Fruit fly (Drosophila melanogaster) whole organism, embryonic: ENCODE data around the gene Mlc-c.
A peak's percentile ranks its signal among the peaks of the same experiment; 100 is the strongest.

Source experiments
- Abd-B ChIP-seq: fragments of 200-800 bp; sonication (Bioruptor generic); optimal IDR thresholded peaks from 2 replicates; lab custom pipeline; 2018; ENCODE audit warnings: missing biosample characterization, mild to moderate bottlenecking, missing genetic modification characterization, moderate library complexity
- Aef1 ChIP-seq: fragments of 200-800 bp; sonication (Bioruptor generic); IDR thresholded peaks from 3 replicates; pipeline ENCODE4 v1.3.6; 2022; ENCODE audit warnings: missing biosample characterization, missing genetic modification characterization
- B-H2 ChIP-seq: fragments of 200-800 bp; sonication (Bioruptor generic); optimal IDR thresholded peaks from 2 replicates; lab custom pipeline; 2018; ENCODE audit warnings: missing biosample characterization, mild to moderate bottlenecking, missing genetic modification characterization
- CG11504 ChIP-seq: fragments of 200-800 bp; sonication (Bioruptor generic); optimal IDR thresholded peaks from 3 replicates; lab custom pipeline; 2019; ENCODE audit warnings: missing biosample characterization, mild to moderate bottlenecking, missing genetic modification characterization, moderate library complexity
- CG12155 ChIP-seq: fragments of 200-800 bp; sonication (Bioruptor generic); optimal IDR thresholded peaks from 3 replicates; lab custom pipeline; 2016; ENCODE audit warnings: missing biosample characterization, missing genetic modification characterization
- CG14965 ChIP-seq: fragments of 200-800 bp; sonication (Bioruptor generic); optimal IDR thresholded peaks from 2 replicates; lab custom pipeline; 2016; ENCODE audit warnings: missing biosample characterization, missing genetic modification characterization, borderline replicate concordance
- CG15269 ChIP-seq: fragments of 200-800 bp; sonication (Bioruptor generic); optimal IDR thresholded peaks from 2 replicates; lab custom pipeline; 2018; ENCODE audit warnings: missing biosample characterization, mild to moderate bottlenecking, missing genetic modification characterization, moderate library complexity
- CG15479 ChIP-seq: fragments of 200-800 bp; sonication (Bioruptor generic); optimal IDR thresholded peaks from 3 replicates; lab custom pipeline; 2019; ENCODE audit warnings: missing biosample characterization, mild to moderate bottlenecking, missing genetic modification characterization, moderate library complexity
- CG15514 ChIP-seq: fragments of 200-800 bp; sonication (Bioruptor generic); optimal IDR thresholded peaks from 3 replicates; lab custom pipeline; 2017; ENCODE audit warnings: missing biosample characterization, missing genetic modification characterization, mild to moderate bottlenecking, moderate library complexity, missing genetic modification reagents
- CG17186 ChIP-seq: fragments of 200-800 bp; sonication (Bioruptor generic); optimal IDR thresholded peaks from 3 replicates; lab custom pipeline; 2017; ENCODE audit warnings: missing biosample characterization, missing genetic modification reagents, missing genetic modification characterization
- CG18619 ChIP-seq: fragments of 200-800 bp; sonication (Bioruptor generic); optimal IDR thresholded peaks from 3 replicates; lab custom pipeline; 2017; ENCODE audit warnings: missing biosample characterization, mild to moderate bottlenecking, missing genetic modification characterization
- CG32767 ChIP-seq: fragments of 200-800 bp; sonication (Bioruptor generic); IDR thresholded peaks from 2 replicates; pipeline ENCODE4 v1.3.6; 2022; ENCODE audit warnings: missing biosample characterization, missing genetic modification characterization
- CG34376 ChIP-seq: fragments of 200-800 bp; sonication (Bioruptor generic); optimal IDR thresholded peaks from 2 replicates; lab custom pipeline; 2018; ENCODE audit warnings: missing biosample characterization, mild to moderate bottlenecking, missing genetic modification characterization
- CG3847 ChIP-seq: fragments of 200-800 bp; sonication (Bioruptor generic); IDR thresholded peaks from 2 replicates; pipeline ENCODE4 v1.3.6; 2022; ENCODE audit warnings: missing biosample characterization, missing genetic modification characterization
- CG6689 ChIP-seq: fragments of 200-800 bp; sonication (Bioruptor generic); IDR thresholded peaks from 2 replicates; pipeline ENCODE4 v1.3.6; 2022; ENCODE audit warnings: missing biosample characterization, missing genetic modification characterization
- CG6813 ChIP-seq: fragments of 200-800 bp; sonication (Bioruptor generic); optimal IDR thresholded peaks from 2 replicates; lab custom pipeline; 2017; ENCODE audit warnings: missing biosample characterization, missing genetic modification characterization, mild to moderate bottlenecking, moderate library complexity, missing genetic modification reagents
- CG7839 ChIP-seq: fragments of 200-800 bp; sonication (Bioruptor generic); optimal IDR thresholded peaks from 3 replicates; lab custom pipeline; 2018; ENCODE audit warnings: missing biosample characterization, mild to moderate bottlenecking, missing genetic modification characterization, moderate library complexity
- Dip3 ChIP-seq: fragments of 200-800 bp; sonication (Bioruptor generic); optimal IDR thresholded peaks from 3 replicates; lab custom pipeline; 2016; ENCODE audit warnings: missing biosample characterization, missing genetic modification characterization
- E2f2 ChIP-seq: fragments of 200-800 bp; sonication (Bioruptor generic); IDR thresholded peaks from 2 replicates; pipeline ENCODE4 v1.3.6; 2022; ENCODE audit warnings: missing biosample characterization, missing genetic modification characterization
- Fer1 ChIP-seq: fragments of 200-800 bp; sonication (Bioruptor generic); optimal IDR thresholded peaks from 2 replicates; lab custom pipeline; 2017; ENCODE audit warnings: missing biosample characterization, mild to moderate bottlenecking, missing genetic modification characterization
- Fer3 ChIP-seq: fragments of 200-800 bp; sonication (Bioruptor generic); optimal IDR thresholded peaks from 2 replicates; lab custom pipeline; 2018; ENCODE audit warnings: missing biosample characterization, mild to moderate bottlenecking, missing genetic modification characterization, moderate library complexity
- HmgZ ChIP-seq: fragments of 200-800 bp; sonication (Bioruptor generic); optimal IDR thresholded peaks from 2 replicates; lab custom pipeline; 2018; ENCODE audit warnings: missing biosample characterization, mild to moderate bottlenecking, missing genetic modification characterization
- Hsf ChIP-seq: fragments of 200-800 bp; sonication (Bioruptor generic); optimal IDR thresholded peaks from 3 replicates; lab custom pipeline; 2016; ENCODE audit warnings: missing biosample characterization, missing genetic modification characterization
- Med ChIP-seq: fragments of 200-800 bp; sonication (Bioruptor generic); peaks from one replicate; lab custom pipeline; 2016; ENCODE audit warnings: missing biosample characterization, missing genetic modification characterization, mild to moderate bottlenecking, inconsistent platforms, moderate library complexity
- Mrtf ChIP-seq: fragments of 200-800 bp; sonication (Bioruptor generic); IDR thresholded peaks from 3 replicates; pipeline ENCODE4 v1.3.6; 2022; ENCODE audit warnings: missing biosample characterization, missing genetic modification characterization
- NC2β ChIP-seq: fragments of 200-800 bp; sonication (Bioruptor generic); optimal IDR thresholded peaks from 2 replicates; lab custom pipeline; 2016; ENCODE audit warnings: missing biosample characterization, missing genetic modification characterization
- Neu2 ChIP-seq: fragments of 200-800 bp; sonication (Bioruptor generic); optimal IDR thresholded peaks from 3 replicates; lab custom pipeline; 2016; ENCODE audit warnings: missing biosample characterization, missing genetic modification characterization, borderline replicate concordance
- Nf-YC ChIP-seq: fragments of 200-800 bp; optimal IDR thresholded peaks from 3 replicates; lab custom pipeline; 2019; ENCODE audit warnings: missing biosample characterization, mild to moderate bottlenecking, missing genetic modification characterization, moderate library complexity
- PHDP ChIP-seq: fragments of 200-800 bp; sonication (Bioruptor generic); optimal IDR thresholded peaks from 3 replicates; lab custom pipeline; 2018; ENCODE audit warnings: missing biosample characterization, mild to moderate bottlenecking, missing genetic modification characterization, moderate library complexity
- Poxn ChIP-seq: fragments of 200-800 bp; sonication (Bioruptor generic); IDR thresholded peaks from 2 replicates; pipeline ENCODE4 v1.3.6; 2022; ENCODE audit warnings: missing biosample characterization, missing genetic modification characterization
- Rfx ChIP-seq: fragments of 200-800 bp; sonication (Bioruptor generic); IDR thresholded peaks from 2 replicates; pipeline ENCODE4 v1.3.6; 2022; ENCODE audit warnings: missing biosample characterization, missing genetic modification characterization
- Sin3A ChIP-seq: fragments of >200 bp; optimal IDR thresholded peaks from 2 replicates; lab custom pipeline; 2018
- Ssrp ChIP-seq: fragments of 200-800 bp; sonication (Bioruptor generic); optimal IDR thresholded peaks from 2 replicates; lab custom pipeline; 2018; ENCODE audit warnings: missing biosample characterization, mild to moderate bottlenecking, missing genetic modification characterization, moderate library complexity
- ac ChIP-seq: fragments of 200-800 bp; sonication (Bioruptor generic); optimal IDR thresholded peaks from 3 replicates; lab custom pipeline; 2017; ENCODE audit warnings: missing biosample characterization, mild to moderate bottlenecking, missing genetic modification characterization
- al ChIP-seq: fragments of 200-800 bp; sonication (Bioruptor generic); IDR thresholded peaks from 2 replicates; pipeline ENCODE4 v1.3.6; 2022; ENCODE audit warnings: missing biosample characterization, missing genetic modification characterization
- cwo ChIP-seq: fragments of 200-800 bp; sonication (Bioruptor generic); optimal IDR thresholded peaks from 3 replicates; lab custom pipeline; 2017; ENCODE audit warnings: missing biosample characterization, missing genetic modification characterization, mild to moderate bottlenecking, moderate library complexity, missing genetic modification reagents
- da ChIP-seq: fragments of 200-800 bp; sonication (Bioruptor generic); optimal IDR thresholded peaks from 2 replicates; lab custom pipeline; 2016; ENCODE audit warnings: missing biosample characterization, missing genetic modification characterization
- dimm ChIP-seq: fragments of 200-800 bp; sonication (Bioruptor generic); IDR thresholded peaks from 2 replicates; pipeline ENCODE4 v1.3.6; 2022; ENCODE audit warnings: missing biosample characterization, missing genetic modification characterization
- her ChIP-seq: fragments of 200-800 bp; sonication (Bioruptor generic); optimal IDR thresholded peaks from 2 replicates; lab custom pipeline; 2016; ENCODE audit warnings: missing biosample characterization, missing genetic modification characterization
- jumu ChIP-seq: fragments of 200-800 bp; sonication (Bioruptor generic); optimal IDR thresholded peaks from 3 replicates; lab custom pipeline; 2016; ENCODE audit warnings: missing biosample characterization, missing genetic modification characterization
- kah ChIP-seq: fragments of 200-800 bp; sonication (Bioruptor generic); optimal IDR thresholded peaks from 2 replicates; lab custom pipeline; 2018; ENCODE audit warnings: missing biosample characterization, mild to moderate bottlenecking, missing genetic modification characterization
- lab ChIP-seq: fragments of 200-800 bp; sonication (Bioruptor generic); optimal IDR thresholded peaks from 3 replicates; lab custom pipeline; 2017; ENCODE audit warnings: missing biosample characterization, missing genetic modification characterization, mild to moderate bottlenecking, moderate library complexity, missing genetic modification reagents
- mld ChIP-seq: fragments of 200-800 bp; sonication (Bioruptor generic); IDR thresholded peaks from 3 replicates; pipeline ENCODE4 v1.3.6; 2022; ENCODE audit warnings: missing biosample characterization, missing genetic modification characterization; ENCODE audit not compliant: partially characterized antibody
- pb ChIP-seq: fragments of 200-800 bp; sonication (Bioruptor generic); optimal IDR thresholded peaks from 3 replicates; lab custom pipeline; 2016; ENCODE audit warnings: missing biosample characterization, missing genetic modification characterization
- pfk ChIP-seq: fragments of 200-800 bp; sonication (Bioruptor generic); optimal IDR thresholded peaks from 2 replicates; lab custom pipeline; 2018; ENCODE audit warnings: missing biosample characterization, mild to moderate bottlenecking, missing genetic modification characterization, moderate library complexity
- ro ChIP-seq: fragments of 200-800 bp; sonication (Bioruptor generic); IDR thresholded peaks from 2 replicates; pipeline ENCODE4 v1.3.6; 2022; ENCODE audit warnings: missing biosample characterization, missing genetic modification characterization
- row ChIP-seq: fragments of 200-800 bp; sonication (Bioruptor generic); IDR thresholded peaks from 3 replicates; pipeline ENCODE4 v1.3.6; 2022; ENCODE audit warnings: missing biosample characterization, missing genetic modification characterization
- so ChIP-seq: fragments of 200-800 bp; sonication (Bioruptor generic); IDR thresholded peaks from 3 replicates; pipeline ENCODE4 v1.3.6; 2022; ENCODE audit warnings: missing biosample characterization, missing genetic modification characterization
- stwl ChIP-seq: fragments of 200-800 bp; sonication (Bioruptor generic); optimal IDR thresholded peaks from 3 replicates; lab custom pipeline; 2018; ENCODE audit warnings: missing biosample characterization, mild to moderate bottlenecking, missing genetic modification characterization, moderate library complexity
- tap ChIP-seq: fragments of 200-800 bp; optimal IDR thresholded peaks from 3 replicates; lab custom pipeline; 2019; ENCODE audit warnings: missing biosample characterization, mild to moderate bottlenecking, missing genetic modification characterization, moderate library complexity
- tio ChIP-seq: fragments of 200-800 bp; sonication (Bioruptor generic); optimal IDR thresholded peaks from 2 replicates; lab custom pipeline; 2017; ENCODE audit warnings: missing biosample characterization, missing genetic modification characterization, inconsistent platforms

The Mlc-c gene

DNA sequence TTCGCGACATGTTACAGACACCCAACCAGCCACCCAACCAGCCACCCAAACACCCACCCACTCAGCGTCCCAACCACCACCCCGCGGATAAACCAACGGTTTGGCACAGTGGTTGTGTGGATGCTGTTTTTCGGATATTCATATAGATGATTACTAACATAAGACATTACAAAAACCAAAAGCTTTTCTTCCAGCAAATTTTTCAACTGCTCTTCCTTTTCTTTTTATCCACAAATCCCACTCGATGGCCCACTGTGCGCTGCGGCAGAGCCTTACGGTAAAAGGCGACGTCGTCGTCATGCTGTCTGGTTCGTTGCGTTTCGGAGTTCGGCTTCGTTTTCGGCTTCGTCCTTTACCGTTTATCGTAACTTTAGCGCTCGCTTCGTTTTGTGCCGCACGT lies 16.2 kb upstream of the Mlc-c start (continued):
- TF ChIP-seq CG3847 (GFP tag; lab: Robert Waterston, UW), result peak; percentile 47; the same call in 1 of the 2 replicates
- TF ChIP-seq so, result no peak; the same call in 2 of the 3 replicates
- peak; percentile 69 for TF ChIP-seq Rfx (GFP tag; lab: Robert Waterston, UW)
- no peak for TF ChIP-seq CG17186 (GFP tag; lab: Kevin White, UChicago)
- peak; percentile 3 for TF ChIP-seq da
- TF ChIP-seq ro (GFP tag; lab: Robert Waterston, UW), result no peak
- TF ChIP-seq row, result peak; percentile 82
- TF ChIP-seq E2f2 (GFP tag; lab: Robert Waterston, UW), result peak; percentile 20; the same call in 1 of the 2 replicates
- TF ChIP-seq Sin3A (lab: Kevin White, UChicago), result no peak
- TF ChIP-seq pb (GFP tag; lab: Kevin White, UChicago), result peak; percentile 52
- peak; percentile 58 for TF ChIP-seq CG15269 (tag; lab: Kevin White, UChicago)
- TF ChIP-seq her (GFP tag; lab: Kevin White, UChicago), result peak; percentile 48
- peak; percentile 13 for TF ChIP-seq tio
- peak; percentile 94 for TF ChIP-seq Med
- no peak for TF ChIP-seq pfk
- TF ChIP-seq CG6813 (GFP tag; lab: Kevin White, UChicago), result peak; percentile 40
- peak; percentile 43 for TF ChIP-seq CG11504 (tag; lab: Kevin White, UChicago)
- peak; percentile 69 for TF ChIP-seq Mrtf (GFP tag; lab: Robert Waterston, UW)
- TF ChIP-seq Hsf (GFP tag; lab: Kevin White, UChicago), result peak; percentile 40
- 0 out of 2 replicates have a peak, but pooled peaks have one; percentile 3 for TF ChIP-seq dimm (GFP tag; lab: Robert Waterston, UW)
- TF ChIP-seq CG14965 (GFP tag; lab: Kevin White, UChicago), result no peak
- peak; percentile 31 for TF ChIP-seq CG12155 (GFP tag; lab: Kevin White, UChicago)
- TF ChIP-seq CG6689 (GFP tag; lab: Robert Waterston, UW), result peak; percentile 52
- TF ChIP-seq Aef1 (GFP tag; lab: Robert Waterston, UW), result peak; percentile 49; the same call in 1 of the 3 replicates
- peak; percentile 36 for TF ChIP-seq HmgZ (tag; lab: Kevin White, UChicago)
- TF ChIP-seq cwo (GFP tag; lab: Kevin White, UChicago), result peak; percentile 34
- peak; percentile 21 for TF ChIP-seq Nf-YC (tag; lab: Kevin White, UChicago)
- no peak for TF ChIP-seq Abd-B (GFP tag; lab: Kevin White, UChicago)
- no peak for TF ChIP-seq mld (GFP tag; lab: Robert Waterston, UW)
- TF ChIP-seq jumu (GFP tag; lab: Kevin White, UChicago), result peak; percentile 43
- TF ChIP-seq stwl (tag; lab: Kevin White, UChicago), result no peak
- peak; percentile 22 for TF ChIP-seq NC2β
- peak; percentile 51 for TF ChIP-seq B-H2 (GFP tag; lab: Kevin White, UChicago)
- TF ChIP-seq CG7839 (tag; lab: Kevin White, UChicago), result peak; percentile 63
- peak; percentile 44 for TF ChIP-seq Dip3
- TF ChIP-seq CG34376 (GFP tag; lab: Kevin White, UChicago), result peak; percentile 18
- TF ChIP-seq kah (GFP tag; lab: Kevin White, UChicago), result no peak
- TF ChIP-seq Fer1 (GFP tag; lab: Kevin White, UChicago), result peak; percentile 83
- no peak for TF ChIP-seq ac
- TF ChIP-seq tap (tag; lab: Kevin White, UChicago), result peak; percentile 54
- peak; percentile 44 for TF ChIP-seq Ssrp (tag; lab: Kevin White, UChicago)
- peak; percentile 32 for TF ChIP-seq CG18619 (GFP tag; lab: Kevin White, UChicago)
- peak; percentile 49 for TF ChIP-seq CG15514 (GFP tag; lab: Kevin White, UChicago)
- TF ChIP-seq Neu2, result no peak
- TF ChIP-seq Fer3 (tag; lab: Kevin White, UChicago), result peak; percentile 46
- TF ChIP-seq al (GFP tag; lab: Robert Waterston, UW), result no peak
- no peak for TF ChIP-seq CG32767 (GFP tag; lab: Robert Waterston, UW)
- TF ChIP-seq lab (GFP tag; lab: Kevin White, UChicago), result peak; percentile 85
- peak; percentile 56 for TF ChIP-seq PHDP (tag; lab: Kevin White, UChicago)
- TF ChIP-seq CG15479, result no peak
- TF ChIP-seq Poxn (GFP tag; lab: Robert Waterston, UW), result peak; percentile 36; the same call in 1 of the 2 replicates
